Fruit fly (Drosophila melanogaster): Measurements from ENCODE around the gene CG8679.

DNA sequence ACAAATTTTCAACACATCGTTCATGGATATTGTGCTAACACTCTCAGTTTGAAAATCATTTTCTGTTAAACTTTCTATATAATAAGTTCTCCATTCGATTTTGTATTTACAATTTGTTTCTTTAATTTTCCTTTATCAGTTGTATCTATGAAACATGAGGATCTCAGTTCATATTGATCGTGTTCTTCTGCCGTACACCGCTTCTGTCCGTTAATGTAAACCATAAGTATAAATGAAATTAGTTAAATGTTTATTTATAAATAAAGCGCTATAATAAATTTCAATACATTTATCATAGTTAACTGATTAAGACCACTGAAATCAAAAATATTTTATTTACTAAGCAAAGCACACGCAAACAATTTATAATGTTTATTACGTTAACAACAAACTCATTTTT is 40.7 kb upstream of the CG8679 start:
- TF ChIP-seq Dll (optimal IDR thresholded peaks at IDR 0.05) = no peak
- no peak for TF ChIP-seq CG8478 (optimal IDR thresholded peaks at IDR 0.05)
- TF ChIP-seq psq (optimal IDR thresholded peaks at IDR 0.05) = no peak
- no peak for TF ChIP-seq usp (GFP tag; optimal IDR thresholded peaks at IDR 0.05)
- TF ChIP-seq EcR (GFP tag; optimal IDR thresholded peaks at IDR 0.05) = no peak
- TF ChIP-seq pan (optimal IDR thresholded peaks at IDR 0.05) = no peak
